Fruit fly (Drosophila melanogaster) whole organism, embryonic: ENCODE data around the gene ich.

Experiments used
- Ada2b ChIP-seq: fragments of 200-800 bp; sonication (Bioruptor generic); IDR thresholded peaks from 2 replicates; pipeline ENCODE4 v1.3.6; 2022; ENCODE audit warnings: missing biosample characterization, missing genetic modification characterization
- Bgb ChIP-seq: fragments of 200-800 bp; sonication (Bioruptor generic); IDR thresholded peaks from 2 replicates; pipeline ENCODE4 v1.3.6; 2022; ENCODE audit warnings: missing biosample characterization, missing genetic modification characterization; ENCODE audit not compliant: partially characterized antibody
- Blimp-1 ChIP-seq: fragments of 200-800 bp; sonication (Bioruptor generic); optimal IDR thresholded peaks from 3 replicates; lab custom pipeline; 2018; ENCODE audit warnings: missing biosample characterization, missing genetic modification characterization, mild to moderate bottlenecking, moderate library complexity, missing genetic modification reagents
- CG10267 ChIP-seq: fragments of 200-800 bp; sonication (Bioruptor generic); optimal IDR thresholded peaks from 2 replicates; lab custom pipeline; 2018; ENCODE audit warnings: missing biosample characterization, mild to moderate bottlenecking, missing genetic modification characterization, moderate library complexity
- CG11456 ChIP-seq: fragments of 200-800 bp; sonication (Bioruptor generic); IDR thresholded peaks from 3 replicates; pipeline ENCODE4 v1.3.6; 2022; ENCODE audit warnings: missing biosample characterization, missing genetic modification characterization
- CG12155 ChIP-seq: fragments of 200-800 bp; sonication (Bioruptor generic); optimal IDR thresholded peaks from 3 replicates; lab custom pipeline; 2016; ENCODE audit warnings: missing biosample characterization, missing genetic modification characterization
- CG12219 ChIP-seq: fragments of 200-800 bp; sonication (Bioruptor generic); optimal IDR thresholded peaks from 3 replicates; lab custom pipeline; 2018; ENCODE audit warnings: missing biosample characterization, mild to moderate bottlenecking, missing genetic modification characterization
- CG12659 ChIP-seq: fragments of 200-800 bp; sonication (Bioruptor generic); optimal IDR thresholded peaks from 3 replicates; lab custom pipeline; 2017; ENCODE audit warnings: mild to moderate bottlenecking, missing biosample characterization, missing genetic modification reagents, missing genetic modification characterization
- CG12769 ChIP-seq: fragments of 200-800 bp; sonication (Bioruptor generic); optimal IDR thresholded peaks from 2 replicates; lab custom pipeline; 2019; ENCODE audit warnings: missing biosample characterization, mild to moderate bottlenecking, missing genetic modification characterization, moderate library complexity
- CG15514 ChIP-seq: fragments of 200-800 bp; sonication (Bioruptor generic); optimal IDR thresholded peaks from 3 replicates; lab custom pipeline; 2017; ENCODE audit warnings: missing biosample characterization, missing genetic modification characterization, mild to moderate bottlenecking, moderate library complexity, missing genetic modification reagents
- CG1602 ChIP-seq: fragments of 200-800 bp; sonication (Bioruptor generic); optimal IDR thresholded peaks from 3 replicates; lab custom pipeline; 2016; ENCODE audit warnings: missing biosample characterization, missing genetic modification characterization
- CG1603 ChIP-seq: fragments of 200-800 bp; sonication (Bioruptor generic); optimal IDR thresholded peaks from 2 replicates; lab custom pipeline; 2019; ENCODE audit warnings: missing biosample characterization, mild to moderate bottlenecking, missing genetic modification characterization, moderate library complexity
- CG2202 ChIP-seq: fragments of 200-800 bp; sonication (Bioruptor generic); optimal IDR thresholded peaks from 2 replicates; lab custom pipeline; 2018; ENCODE audit warnings: missing biosample characterization, mild to moderate bottlenecking, missing genetic modification characterization
- CG30020 ChIP-seq: fragments of 200-800 bp; optimal IDR thresholded peaks from 2 replicates; lab custom pipeline; 2019; ENCODE audit warnings: missing biosample characterization, mild to moderate bottlenecking, missing genetic modification characterization, moderate library complexity
- CG31441 ChIP-seq: fragments of 200-800 bp; sonication (Bioruptor generic); IDR thresholded peaks from 2 replicates; pipeline ENCODE4 v1.3.6; 2022; ENCODE audit warnings: missing biosample characterization, missing genetic modification characterization
- CG33213 ChIP-seq: fragments of 200-800 bp; sonication (Bioruptor generic); optimal IDR thresholded peaks from 3 replicates; lab custom pipeline; 2016; ENCODE audit warnings: missing biosample characterization, missing genetic modification characterization
- CG4617 ChIP-seq: fragments of 200-800 bp; sonication (Bioruptor generic); optimal IDR thresholded peaks from 3 replicates; lab custom pipeline; 2016; ENCODE audit warnings: missing biosample characterization, missing genetic modification characterization, borderline replicate concordance
- CG4820 ChIP-seq: fragments of 200-800 bp; sonication (Bioruptor generic); optimal IDR thresholded peaks from 3 replicates; lab custom pipeline; 2016; ENCODE audit warnings: missing biosample characterization, missing genetic modification characterization
- CG6175 ChIP-seq: fragments of 200-800 bp; sonication (Bioruptor generic); IDR thresholded peaks from 3 replicates; pipeline ENCODE4 v1.3.6; 2022; ENCODE audit warnings: missing biosample characterization, missing genetic modification characterization
- CG8089 ChIP-seq: fragments of 200-800 bp; sonication (Bioruptor generic); optimal IDR thresholded peaks from 3 replicates; lab custom pipeline; 2016; ENCODE audit warnings: missing biosample characterization, missing genetic modification characterization
- CG9727 ChIP-seq: fragments of 200-800 bp; sonication (Bioruptor generic); optimal IDR thresholded peaks from 3 replicates; lab custom pipeline; 2017; ENCODE audit warnings: missing biosample characterization, mild to moderate bottlenecking, missing genetic modification characterization
- CkIIα-i1 ChIP-seq: fragments of 200-800 bp; sonication (Bioruptor generic); IDR thresholded peaks from 2 replicates; pipeline ENCODE4 v1.3.6; 2022; ENCODE audit warnings: missing biosample characterization, missing genetic modification characterization
- CoRest ChIP-seq: fragments of 200-800 bp; sonication (Bioruptor generic); optimal IDR thresholded peaks from 3 replicates; lab custom pipeline; 2018; ENCODE audit warnings: missing biosample characterization, mild to moderate bottlenecking, missing genetic modification characterization, moderate library complexity
- CrebB ChIP-seq: fragments of 200-800 bp; sonication (Bioruptor generic); optimal IDR thresholded peaks from 3 replicates; lab custom pipeline; 2018; ENCODE audit warnings: missing biosample characterization, mild to moderate bottlenecking, missing genetic modification characterization
- D19A ChIP-seq: fragments of 200-800 bp; optimal IDR thresholded peaks from 3 replicates; lab custom pipeline; 2019; ENCODE audit warnings: missing biosample characterization, mild to moderate bottlenecking, missing genetic modification characterization, moderate library complexity
- Ets97D ChIP-seq: fragments of 200-800 bp; sonication (Bioruptor generic); optimal IDR thresholded peaks from 3 replicates; lab custom pipeline; 2016; ENCODE audit warnings: missing biosample characterization, missing genetic modification characterization
- H15 ChIP-seq: fragments of 200-800 bp; sonication (Bioruptor generic); IDR thresholded peaks from 3 replicates; pipeline ENCODE4 v1.3.6; 2022; ENCODE audit warnings: missing biosample characterization, missing genetic modification characterization
- Hr3 ChIP-seq: fragments of 200-800 bp; sonication (Bioruptor generic); optimal IDR thresholded peaks from 3 replicates; lab custom pipeline; 2016; ENCODE audit warnings: missing biosample characterization, missing genetic modification characterization
- Jarid2 ChIP-seq: fragments of 200-800 bp; sonication (Bioruptor generic); optimal IDR thresholded peaks from 3 replicates; lab custom pipeline; 2017; ENCODE audit warnings: mild to moderate bottlenecking, missing biosample characterization, missing genetic modification reagents, missing genetic modification characterization
- Lim3 ChIP-seq: fragments of 200-800 bp; sonication (Bioruptor generic); IDR thresholded peaks from 2 replicates; pipeline ENCODE4 v1.3.6; 2022; ENCODE audit warnings: missing biosample characterization, missing genetic modification characterization
- Lpt ChIP-seq: fragments of >200 bp; optimal IDR thresholded peaks from 2 replicates; lab custom pipeline; 2018; ENCODE audit warnings: missing biosample characterization, missing genetic modification characterization
- Nf-YA ChIP-seq: fragments of 200-800 bp; sonication (Bioruptor generic); IDR thresholded peaks from 2 replicates; pipeline ENCODE4 v1.3.6; 2022; ENCODE audit warnings: missing biosample characterization, missing genetic modification characterization
- TFAM ChIP-seq: fragments of 200-800 bp; sonication (Bioruptor generic); optimal IDR thresholded peaks from 2 replicates; lab custom pipeline; 2017; ENCODE audit warnings: missing biosample characterization, missing genetic modification characterization, inconsistent platforms
- YL-1 ChIP-seq: fragments of 200-800 bp; sonication (Bioruptor generic); optimal IDR thresholded peaks from 3 replicates; lab custom pipeline; 2017; ENCODE audit warnings: missing biosample characterization, mild to moderate bottlenecking, missing genetic modification characterization
- br ChIP-seq: fragments of >200 bp; optimal IDR thresholded peaks from 2 replicates; lab custom pipeline; 2017
- cato ChIP-seq: fragments of 200-800 bp; sonication (Bioruptor generic); optimal IDR thresholded peaks from 2 replicates; lab custom pipeline; 2016; ENCODE audit warnings: missing biosample characterization, missing genetic modification characterization, borderline replicate concordance
- crc ChIP-seq: fragments of 200-800 bp; sonication (Bioruptor generic); optimal IDR thresholded peaks from 2 replicates; lab custom pipeline; 2016; ENCODE audit warnings: missing biosample characterization, missing genetic modification characterization
- croc ChIP-seq: fragments of 200-800 bp; sonication (Bioruptor generic); conservative IDR thresholded peaks from 3 replicates; pipeline ENCODE4 v1.3.6; 2022; ENCODE audit warnings: missing biosample characterization, missing genetic modification characterization
- cwo ChIP-seq: fragments of 200-800 bp; sonication (Bioruptor generic); optimal IDR thresholded peaks from 3 replicates; lab custom pipeline; 2017; ENCODE audit warnings: missing biosample characterization, missing genetic modification characterization, mild to moderate bottlenecking, moderate library complexity, missing genetic modification reagents
- dmrt11E ChIP-seq: fragments of 200-800 bp; sonication (Bioruptor generic); optimal IDR thresholded peaks from 3 replicates; lab custom pipeline; 2018; ENCODE audit warnings: missing biosample characterization, mild to moderate bottlenecking, missing genetic modification characterization, moderate library complexity
- ewg ChIP-seq: fragments of 200-800 bp; sonication (Bioruptor generic); optimal IDR thresholded peaks from 3 replicates; lab custom pipeline; 2017; ENCODE audit warnings: mild to moderate bottlenecking, missing biosample characterization, missing genetic modification reagents, missing genetic modification characterization
- ham ChIP-seq: fragments of 200-800 bp; sonication (Bioruptor generic); IDR thresholded peaks from 2 replicates; pipeline ENCODE4 v1.3.6; 2022; ENCODE audit warnings: missing biosample characterization, missing genetic modification characterization
- jigr1 ChIP-seq: fragments of 200-800 bp; sonication (Bioruptor generic); IDR thresholded peaks from 3 replicates; pipeline ENCODE4 v1.3.6; 2022; ENCODE audit warnings: missing biosample characterization, missing genetic modification characterization
- jumu ChIP-seq: fragments of 200-800 bp; sonication (Bioruptor generic); optimal IDR thresholded peaks from 3 replicates; lab custom pipeline; 2016; ENCODE audit warnings: missing biosample characterization, missing genetic modification characterization
- kay ChIP-seq: fragments of 200-800 bp; sonication (Bioruptor generic); optimal IDR thresholded peaks from 2 replicates; lab custom pipeline; 2016; ENCODE audit warnings: missing biosample characterization, missing genetic modification characterization
- lmd ChIP-seq: fragments of 200-800 bp; sonication (Bioruptor generic); IDR thresholded peaks from 2 replicates; pipeline ENCODE4 v1.3.6; 2022; ENCODE audit warnings: missing biosample characterization, missing genetic modification characterization
- pan ChIP-seq, 4 experiments: fragments of >200 bp in 3 of 4; fragments of 200-800 bp in 1 of 4; sonication (Bioruptor generic) in 1 of 4; optimal IDR thresholded peaks in 3 of 4; IDR thresholded peaks in 1 of 4; 2 replicates each; pipeline versions ENCODE4 v1.3.6 to Lab custom; 2017 to 2022; ENCODE audit warnings: missing biosample characterization in 2 of 4, missing genetic modification characterization in 2 of 4, mixed read lengths in 1 of 4
- sens-2 ChIP-seq: fragments of 200-800 bp; sonication (Bioruptor generic); IDR thresholded peaks from 2 replicates; pipeline ENCODE4 v1.3.6; 2022; ENCODE audit warnings: missing biosample characterization, missing genetic modification characterization
- yki ChIP-seq: fragments of >200 bp; optimal IDR thresholded peaks from 3 replicates; lab custom pipeline; 2018
- zfh1 ChIP-seq: fragments of 200-800 bp; sonication (Bioruptor generic); IDR thresholded peaks from 3 replicates; pipeline ENCODE4 v1.3.6; 2022; ENCODE audit warnings: missing biosample characterization, missing genetic modification characterization

The ich gene

DNA sequence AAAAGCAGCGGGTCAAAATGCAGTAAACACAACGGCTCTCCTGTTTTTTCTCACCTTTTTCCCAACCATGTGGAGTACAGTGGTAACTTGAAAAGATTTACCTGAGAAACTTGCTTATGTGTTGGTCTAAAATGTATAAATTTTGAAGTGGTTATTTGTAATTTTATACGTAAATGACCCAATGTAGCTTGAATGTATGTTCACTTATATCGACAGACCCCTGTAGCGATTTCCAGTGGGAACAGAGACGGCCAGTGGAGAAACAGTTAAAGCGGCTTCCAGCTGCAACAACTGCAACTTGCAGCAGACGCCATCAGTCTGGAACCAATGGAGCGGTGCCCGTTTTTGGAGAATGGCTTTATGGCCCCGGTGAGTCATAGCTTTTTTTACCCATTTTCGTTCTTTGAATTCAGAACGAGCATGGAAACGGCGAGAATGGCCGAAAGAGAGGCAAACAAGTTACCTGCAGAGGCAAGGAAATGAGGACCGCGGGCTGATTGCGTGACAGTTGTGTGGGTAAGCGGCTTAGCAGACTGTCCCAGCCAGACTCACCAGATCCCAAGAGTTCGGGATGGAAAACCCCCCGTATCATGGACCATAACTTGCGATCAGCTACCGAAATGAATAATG is 36.8 kb downstream of the ich start (continued):
- no peak for TF ChIP-seq Ada2b (GFP tag; lab: Robert Waterston, UW)
- 0 out of 2 replicates have a peak, but pooled peaks have one; percentile 8 for TF ChIP-seq Nf-YA (GFP tag; lab: Robert Waterston, UW)
- TF ChIP-seq CG6175, result 0 out of 3 replicates have a peak, but pooled peaks have one; percentile 23
- peak; percentile 44; the same call in 1 of the 3 replicates for TF ChIP-seq jigr1
- peak; percentile 20 for TF ChIP-seq cato (GFP tag; lab: Kevin White, UChicago)
- no peak for TF ChIP-seq YL-1 (GFP tag; lab: Kevin White, UChicago)
- TF ChIP-seq CG15514 (GFP tag; lab: Kevin White, UChicago), result no peak
- TF ChIP-seq CrebB (tag; lab: Kevin White, UChicago), result peak; percentile 16
- TF ChIP-seq ewg (GFP tag; lab: Kevin White, UChicago), result peak; percentile 28
- TF ChIP-seq CG12155, result no peak
- peak; percentile 92 for TF ChIP-seq zfh1 (GFP tag; lab: Robert Waterston, UW)
- TF ChIP-seq crc (GFP tag; lab: Kevin White, UChicago), result no peak
- TF ChIP-seq lmd, result peak; percentile 74
- peak; percentile 43 for TF ChIP-seq TFAM (GFP tag; lab: Kevin White, UChicago)
- TF ChIP-seq Hr3 (GFP tag; lab: Kevin White, UChicago), result peak; percentile 5
- TF ChIP-seq Blimp-1 (GFP tag; lab: Kevin White, UChicago), result peak; percentile 86
- TF ChIP-seq cwo (GFP tag; lab: Kevin White, UChicago), result peak; percentile 37
- no peak for TF ChIP-seq yki (lab: Kevin White, UChicago)
- TF ChIP-seq CG12659 (GFP tag; lab: Kevin White, UChicago), result no peak
- peak; percentile 47 for TF ChIP-seq CG2202
- TF ChIP-seq br (lab: Kevin White, UChicago), result no peak
- no peak for TF ChIP-seq sens-2 (GFP tag; lab: Robert Waterston, UW)
- TF ChIP-seq croc (GFP tag; lab: Robert Waterston, UW), result peak; percentile 75
- TF ChIP-seq CG1602 (GFP tag; lab: Kevin White, UChicago), result peak; percentile 20
- no peak; the same call in 1 of the 2 replicates for TF ChIP-seq CkIIα-i1
- no peak for TF ChIP-seq Bgb (GFP tag; lab: Robert Waterston, UW)
- TF ChIP-seq CG10267 (tag; lab: Kevin White, UChicago), result peak; percentile 69
- peak; percentile 58 for TF ChIP-seq CG12219 (GFP tag; lab: Kevin White, UChicago)
- TF ChIP-seq kay (GFP tag; lab: Kevin White, UChicago), result no peak
- peak; percentile 57 for TF ChIP-seq CG4820 (GFP tag; lab: Kevin White, UChicago)
- TF ChIP-seq Lpt, result no peak
- TF ChIP-seq H15, result peak; percentile 67; the same call in 2 of the 3 replicates
- peak; percentile 78 for TF ChIP-seq CG1603 (tag; lab: Kevin White, UChicago)
- TF ChIP-seq ham (GFP tag; lab: Robert Waterston, UW), result no peak
- TF ChIP-seq dmrt11E (tag; lab: Kevin White, UChicago), result peak; percentile 80
- peak; percentile 36 for TF ChIP-seq CG8089 (GFP tag; lab: Kevin White, UChicago)
- no peak for TF ChIP-seq pan (optimal IDR thresholded peaks at IDR 0.05; lab: Kevin White, UChicago)
- TF ChIP-seq pan (GFP tag; optimal IDR thresholded peaks at IDR 0.05 in 1 of 2, IDR thresholded peaks at IDR 0.05 in 1 of 2), result peak in 1 of 2 experiments; percentile 49
- peak; percentile 1 for TF ChIP-seq Ets97D (GFP tag; lab: Kevin White, UChicago)
- TF ChIP-seq Jarid2 (GFP tag; lab: Kevin White, UChicago), result no peak
- peak; percentile 42 for TF ChIP-seq CG12769
- TF ChIP-seq CG33213, result peak; percentile 54
- TF ChIP-seq Lim3 (GFP tag; lab: Robert Waterston, UW), result no peak
- TF ChIP-seq CG9727, result peak; percentile 31
- no peak for TF ChIP-seq CG4617 (GFP tag; lab: Kevin White, UChicago)
- TF ChIP-seq CoRest (tag; lab: Kevin White, UChicago), result peak; percentile 48
- TF ChIP-seq CG31441 (GFP tag; lab: Robert Waterston, UW), result peak; percentile 77
- peak; percentile 24; the same call in 1 of the 3 replicates for TF ChIP-seq CG11456
- peak; percentile 14 for TF ChIP-seq CG30020
- peak; percentile 50 for TF ChIP-seq D19A (tag; lab: Kevin White, UChicago)
- peak; percentile 61 for TF ChIP-seq jumu (GFP tag; lab: Kevin White, UChicago)
